Fruit fly (Drosophila melanogaster) whole organism, embryonic: ENCODE results near the gene Grx5.
A peak's percentile ranks its signal among the peaks of the same experiment; 100 is the strongest.

ENCODE experiments used
- Adf1 ChIP-seq: fragments of 200-800 bp; sonication (Bioruptor generic); IDR thresholded peaks from 2 replicates; pipeline ENCODE4 v1.3.6; 2022; ENCODE audit warnings: missing biosample characterization, missing genetic modification characterization
- Asciz ChIP-seq: fragments of 200-800 bp; sonication (Bioruptor generic); optimal IDR thresholded peaks from 2 replicates; lab custom pipeline; 2017; ENCODE audit warnings: missing biosample characterization, mild to moderate bottlenecking, missing genetic modification characterization, missing genetic modification reagents
- Bgb ChIP-seq: fragments of 200-800 bp; sonication (Bioruptor generic); IDR thresholded peaks from 2 replicates; pipeline ENCODE4 v1.3.6; 2022; ENCODE audit warnings: missing biosample characterization, missing genetic modification characterization; ENCODE audit not compliant: partially characterized antibody
- CG10543 ChIP-seq: fragments of 200-800 bp; sonication (Bioruptor generic); optimal IDR thresholded peaks from 3 replicates; lab custom pipeline; 2017; ENCODE audit warnings: missing biosample characterization, mild to moderate bottlenecking, missing genetic modification characterization, moderate library complexity
- CG11504 ChIP-seq: fragments of 200-800 bp; sonication (Bioruptor generic); optimal IDR thresholded peaks from 3 replicates; lab custom pipeline; 2019; ENCODE audit warnings: missing biosample characterization, mild to moderate bottlenecking, missing genetic modification characterization, moderate library complexity
- CG13296 ChIP-seq: fragments of 200-800 bp; sonication (Bioruptor generic); optimal IDR thresholded peaks from 3 replicates; lab custom pipeline; 2018; ENCODE audit warnings: missing biosample characterization, mild to moderate bottlenecking, missing genetic modification characterization
- CG13775 ChIP-seq: fragments of 200-800 bp; sonication (Bioruptor generic); optimal IDR thresholded peaks from 3 replicates; lab custom pipeline; 2017; ENCODE audit warnings: missing biosample characterization, mild to moderate bottlenecking, missing genetic modification characterization
- CG14667 ChIP-seq: fragments of 200-800 bp; sonication (Bioruptor generic); IDR thresholded peaks from 2 replicates; pipeline ENCODE4 v1.3.6; 2022; ENCODE audit warnings: missing biosample characterization, missing genetic modification characterization
- CG1602 ChIP-seq: fragments of 200-800 bp; sonication (Bioruptor generic); optimal IDR thresholded peaks from 3 replicates; lab custom pipeline; 2016; ENCODE audit warnings: missing biosample characterization, missing genetic modification characterization
- CG16815 ChIP-seq: fragments of 200-800 bp; sonication (Bioruptor generic); optimal IDR thresholded peaks from 3 replicates; lab custom pipeline; 2017; ENCODE audit warnings: missing biosample characterization, mild to moderate bottlenecking, missing genetic modification characterization
- CG17328 ChIP-seq: fragments of 200-800 bp; sonication (Bioruptor generic); IDR thresholded peaks from 2 replicates; pipeline ENCODE4 v1.3.6; 2022; ENCODE audit warnings: missing biosample characterization, missing genetic modification characterization
- CG18262 ChIP-seq: fragments of 200-800 bp; optimal IDR thresholded peaks from 3 replicates; lab custom pipeline; 2019; ENCODE audit warnings: missing biosample characterization, mild to moderate bottlenecking, missing genetic modification characterization, moderate library complexity
- CG18764 ChIP-seq: fragments of 200-800 bp; sonication (Bioruptor generic); optimal IDR thresholded peaks from 3 replicates; lab custom pipeline; 2016; ENCODE audit warnings: missing biosample characterization, missing genetic modification characterization
- CG31365 ChIP-seq: fragments of 200-800 bp; sonication (Bioruptor generic); optimal IDR thresholded peaks from 2 replicates; lab custom pipeline; 2018; ENCODE audit warnings: missing biosample characterization, mild to moderate bottlenecking, missing genetic modification characterization
- CG3281 ChIP-seq: fragments of 200-800 bp; sonication (Bioruptor generic); optimal IDR thresholded peaks from 3 replicates; lab custom pipeline; 2017; ENCODE audit warnings: missing biosample characterization, mild to moderate bottlenecking, missing genetic modification characterization
- CG33213 ChIP-seq: fragments of 200-800 bp; sonication (Bioruptor generic); optimal IDR thresholded peaks from 3 replicates; lab custom pipeline; 2016; ENCODE audit warnings: missing biosample characterization, missing genetic modification characterization
- CG6254 ChIP-seq: fragments of 200-800 bp; sonication (Bioruptor generic); optimal IDR thresholded peaks from 3 replicates; lab custom pipeline; 2017; ENCODE audit warnings: mild to moderate bottlenecking, missing biosample characterization, missing genetic modification reagents, missing genetic modification characterization
- CG6854 ChIP-seq: fragments of 200-800 bp; sonication (Bioruptor generic); optimal IDR thresholded peaks from 3 replicates; lab custom pipeline; 2017; ENCODE audit warnings: missing biosample characterization, mild to moderate bottlenecking, missing genetic modification characterization
- CG7839 ChIP-seq: fragments of 200-800 bp; sonication (Bioruptor generic); optimal IDR thresholded peaks from 3 replicates; lab custom pipeline; 2018; ENCODE audit warnings: missing biosample characterization, mild to moderate bottlenecking, missing genetic modification characterization, moderate library complexity
- CkIIα-i1 ChIP-seq: fragments of 200-800 bp; sonication (Bioruptor generic); IDR thresholded peaks from 2 replicates; pipeline ENCODE4 v1.3.6; 2022; ENCODE audit warnings: missing biosample characterization, missing genetic modification characterization
- D ChIP-seq, 2 experiments: fragments of 200-800 bp in 1 of 2; fragments of >200 bp in 1 of 2; sonication (Bioruptor generic) in 1 of 2; optimal IDR thresholded peaks; 2 replicates in 1 of 2; 3 replicates in 1 of 2; lab custom pipeline; 2017; ENCODE audit warnings: mild to moderate bottlenecking in 1 of 2, missing biosample characterization in 1 of 2, missing genetic modification characterization in 1 of 2, missing genetic modification reagents in 1 of 2
- Dll ChIP-seq: fragments of 200-800 bp; sonication (Bioruptor generic); IDR thresholded peaks from 4 replicates; pipeline ENCODE4 v1.3.6; 2022; ENCODE audit warnings: missing biosample characterization, missing genetic modification characterization; ENCODE audit not compliant: partially characterized antibody
- Drgx ChIP-seq: fragments of 200-800 bp; sonication (Bioruptor generic); IDR thresholded peaks from 2 replicates; pipeline ENCODE4 v1.3.6; 2022; ENCODE audit warnings: missing biosample characterization, missing genetic modification characterization
- E2f1 ChIP-seq: fragments of 200-800 bp; sonication (Bioruptor generic); IDR thresholded peaks from 2 replicates; pipeline ENCODE4 v1.3.6; 2022; ENCODE audit warnings: missing biosample characterization, missing genetic modification characterization
- Elba2 ChIP-seq: fragments of 200-800 bp; sonication (Bioruptor generic); optimal IDR thresholded peaks from 3 replicates; lab custom pipeline; 2016; ENCODE audit warnings: missing biosample characterization, missing genetic modification characterization
- Fer2 ChIP-seq: fragments of 200-800 bp; sonication (Bioruptor generic); optimal IDR thresholded peaks from 2 replicates; lab custom pipeline; 2018; ENCODE audit warnings: missing biosample characterization, mild to moderate bottlenecking, missing genetic modification characterization, moderate library complexity
- Hand ChIP-seq: fragments of 200-800 bp; sonication (Bioruptor generic); optimal IDR thresholded peaks from 2 replicates; lab custom pipeline; 2017; ENCODE audit warnings: mild to moderate bottlenecking, missing biosample characterization, missing genetic modification reagents, missing genetic modification characterization
- Hmr ChIP-seq: fragments of 200-800 bp; sonication (Bioruptor generic); optimal IDR thresholded peaks from 3 replicates; lab custom pipeline; 2017; ENCODE audit warnings: mild to moderate bottlenecking, missing biosample characterization, missing genetic modification reagents, missing genetic modification characterization
- Kr ChIP-seq: fragments of 200-800 bp; sonication (Bioruptor generic); optimal IDR thresholded peaks from 2 replicates; lab custom pipeline; 2017; ENCODE audit warnings: missing biosample characterization, mild to moderate bottlenecking, missing genetic modification characterization
- Mrtf ChIP-seq: fragments of 200-800 bp; sonication (Bioruptor generic); IDR thresholded peaks from 3 replicates; pipeline ENCODE4 v1.3.6; 2022; ENCODE audit warnings: missing biosample characterization, missing genetic modification characterization
- NK7.1 ChIP-seq: fragments of 200-800 bp; sonication (Bioruptor generic); optimal IDR thresholded peaks from 3 replicates; lab custom pipeline; 2016; ENCODE audit warnings: missing biosample characterization, missing genetic modification characterization
- Ptx1 ChIP-seq: fragments of 200-800 bp; sonication (Bioruptor generic); IDR thresholded peaks from 2 replicates; pipeline ENCODE4 v1.3.6; 2022; ENCODE audit warnings: missing biosample characterization, missing genetic modification characterization
- Sox100B ChIP-seq: fragments of 200-800 bp; sonication (Bioruptor generic); optimal IDR thresholded peaks from 3 replicates; lab custom pipeline; 2018; ENCODE audit warnings: missing biosample characterization, mild to moderate bottlenecking, missing genetic modification characterization
- Sry-δ ChIP-seq: fragments of 200-800 bp; sonication (Bioruptor generic); optimal IDR thresholded peaks from 2 replicates; lab custom pipeline; 2016; ENCODE audit warnings: missing biosample characterization, missing genetic modification characterization
- Vsx1 ChIP-seq: fragments of 200-800 bp; sonication (Bioruptor generic); optimal IDR thresholded peaks from 2 replicates; lab custom pipeline; 2017; ENCODE audit warnings: missing biosample characterization, mild to moderate bottlenecking, missing genetic modification characterization, missing genetic modification reagents
- YL-1 ChIP-seq: fragments of 200-800 bp; sonication (Bioruptor generic); optimal IDR thresholded peaks from 3 replicates; lab custom pipeline; 2017; ENCODE audit warnings: missing biosample characterization, mild to moderate bottlenecking, missing genetic modification characterization
- abd-A ChIP-seq: fragments of 200-800 bp; sonication (Bioruptor generic); optimal IDR thresholded peaks from 3 replicates; lab custom pipeline; 2019; ENCODE audit warnings: missing biosample characterization, mild to moderate bottlenecking, missing genetic modification characterization, moderate library complexity
- chm ChIP-seq: fragments of 200-800 bp; sonication (Bioruptor generic); IDR thresholded peaks from 2 replicates; pipeline ENCODE4 v1.3.6; 2022; ENCODE audit warnings: missing biosample characterization, missing genetic modification characterization
- emc ChIP-seq: fragments of 200-800 bp; sonication (Bioruptor generic); optimal IDR thresholded peaks from 2 replicates; lab custom pipeline; 2016; ENCODE audit warnings: missing biosample characterization, missing genetic modification characterization
- gcm2 ChIP-seq: fragments of 200-800 bp; sonication (Bioruptor generic); optimal IDR thresholded peaks from 2 replicates; lab custom pipeline; 2016; ENCODE audit warnings: missing biosample characterization, missing genetic modification characterization
- hth ChIP-seq: fragments of >200 bp; optimal IDR thresholded peaks from 2 replicates; lab custom pipeline; 2017; ENCODE audit warnings: inconsistent platforms
- oc ChIP-seq: fragments of 200-800 bp; sonication (Bioruptor generic); optimal IDR thresholded peaks from 2 replicates; lab custom pipeline; 2018; ENCODE audit warnings: missing biosample characterization, mild to moderate bottlenecking, missing genetic modification characterization, moderate library complexity
- p53 ChIP-seq: fragments of 200-800 bp; sonication (Bioruptor generic); optimal IDR thresholded peaks from 2 replicates; lab custom pipeline; 2016; ENCODE audit warnings: missing biosample characterization, missing genetic modification characterization
- prd ChIP-seq, 3 experiments: fragments of >200 bp in 2 of 3; fragments of 200-800 bp in 1 of 3; sonication (Bioruptor generic) in 1 of 3; optimal IDR thresholded peaks in 2 of 3; IDR thresholded peaks in 1 of 3; 2 replicates in 2 of 3; 3 replicates in 1 of 3; pipeline versions ENCODE4 v1.3.6 to Lab custom; 2017 to 2022; ENCODE audit warnings: missing biosample characterization in 1 of 3, missing genetic modification characterization in 1 of 3
- ro ChIP-seq: fragments of 200-800 bp; sonication (Bioruptor generic); IDR thresholded peaks from 2 replicates; pipeline ENCODE4 v1.3.6; 2022; ENCODE audit warnings: missing biosample characterization, missing genetic modification characterization
- tgo ChIP-seq: fragments of 200-800 bp; sonication (Bioruptor generic); IDR thresholded peaks from 3 replicates; pipeline ENCODE4 v1.3.6; 2022; ENCODE audit warnings: missing biosample characterization, missing genetic modification characterization
- toy ChIP-seq: fragments of 200-800 bp; sonication (Bioruptor generic); IDR thresholded peaks from 2 replicates; pipeline ENCODE4 v1.3.6; 2022; ENCODE audit warnings: missing biosample characterization, missing genetic modification characterization
- wek ChIP-seq: fragments of 200-800 bp; sonication (Bioruptor generic); optimal IDR thresholded peaks from 3 replicates; lab custom pipeline; 2018; ENCODE audit warnings: missing biosample characterization, mild to moderate bottlenecking, missing genetic modification characterization, moderate library complexity
- zf30C ChIP-seq: fragments of 200-800 bp; sonication (Bioruptor generic); optimal IDR thresholded peaks from 3 replicates; lab custom pipeline; 2018; ENCODE audit warnings: missing biosample characterization, mild to moderate bottlenecking, missing genetic modification characterization

Gene Grx5

dm6 chrX:14825922-14826617 lies 11.9 kb downstream of the Grx5 start, which contains the start of gene rut (continued):
- TF ChIP-seq Kr (GFP tag; lab: Kevin White, UChicago) (no peak), YL-1 (GFP tag; lab: Kevin White, UChicago) (peak; percentile 4), CG31365 (no peak), ro (GFP tag; lab: Robert Waterston, UW) (no peak), emc (GFP tag; lab: Kevin White, UChicago) (no peak), CG6254 (GFP tag; lab: Kevin White, UChicago) (no peak), CG17328 (GFP tag; lab: Robert Waterston, UW) (no peak), CkIIα-i1 (GFP tag; lab: Robert Waterston, UW) (no peak), Sry-δ (GFP tag; lab: Kevin White, UChicago) (peak; percentile 91), CG6854 (no peak), Mrtf (no peak), CG18764 (GFP tag; lab: Kevin White, UChicago) (no peak), tgo (GFP tag; lab: Robert Waterston, UW) (no peak), CG10543 (GFP tag; lab: Kevin White, UChicago) (peak; percentile 55), prd (optimal IDR thresholded peaks at IDR 0.05; lab: Kevin White, UChicago) (no peak), prd (GFP tag; IDR thresholded peaks at IDR 0.05; lab: Robert Waterston, UW) (no peak), abd-A (tag; lab: Kevin White, UChicago) (no peak), oc (tag; lab: Kevin White, UChicago) (no peak), Sox100B (no peak), CG18262 (tag; lab: Kevin White, UChicago) (no peak), toy (GFP tag; lab: Robert Waterston, UW) (no peak), Adf1 (GFP tag; lab: Robert Waterston, UW) (peak; percentile 52), CG13296 (GFP tag; lab: Kevin White, UChicago) (no peak), zf30C (no peak), D (optimal IDR thresholded peaks at IDR 0.05; lab: Kevin White, UChicago) (no peak), D (GFP tag; optimal IDR thresholded peaks at IDR 0.05; lab: Kevin White, UChicago) (no peak), Ptx1 (GFP tag; lab: Robert Waterston, UW) (no peak), Fer2 (tag; lab: Kevin White, UChicago) (no peak), CG33213 (GFP tag; lab: Kevin White, UChicago) (no peak), Bgb (peak; percentile 98), CG7839 (no peak), CG3281 (GFP tag; lab: Kevin White, UChicago) (no peak), Hand (no peak), wek (GFP tag; lab: Kevin White, UChicago) (no peak), CG13775 (GFP tag; lab: Kevin White, UChicago) (no peak), Drgx (peak; percentile 50), CG14667 (no peak), hth (lab: Kevin White, UChicago) (no peak), Elba2 (GFP tag; lab: Kevin White, UChicago) (no peak), E2f1 (no peak), CG11504 (no peak), CG1602 (no peak), Asciz (GFP tag; lab: Kevin White, UChicago) (no peak), Hmr (GFP tag; lab: Kevin White, UChicago) (peak; percentile 30), NK7.1 (GFP tag; lab: Kevin White, UChicago) (no peak), gcm2 (GFP tag; lab: Kevin White, UChicago) (no peak), chm (GFP tag; lab: Robert Waterston, UW) (0 out of 2 replicates have a peak, but pooled peaks have one; percentile 63), p53 (no peak), Vsx1 (GFP tag; lab: Kevin White, UChicago) (no peak), Dll (GFP tag; lab: Robert Waterston, UW) (peak; percentile 90), CG16815 (GFP tag; lab: Kevin White, UChicago) (no peak)
